ENCODE assay signal across 3 fruit fly cellular contexts in the genomic region with DNA sequence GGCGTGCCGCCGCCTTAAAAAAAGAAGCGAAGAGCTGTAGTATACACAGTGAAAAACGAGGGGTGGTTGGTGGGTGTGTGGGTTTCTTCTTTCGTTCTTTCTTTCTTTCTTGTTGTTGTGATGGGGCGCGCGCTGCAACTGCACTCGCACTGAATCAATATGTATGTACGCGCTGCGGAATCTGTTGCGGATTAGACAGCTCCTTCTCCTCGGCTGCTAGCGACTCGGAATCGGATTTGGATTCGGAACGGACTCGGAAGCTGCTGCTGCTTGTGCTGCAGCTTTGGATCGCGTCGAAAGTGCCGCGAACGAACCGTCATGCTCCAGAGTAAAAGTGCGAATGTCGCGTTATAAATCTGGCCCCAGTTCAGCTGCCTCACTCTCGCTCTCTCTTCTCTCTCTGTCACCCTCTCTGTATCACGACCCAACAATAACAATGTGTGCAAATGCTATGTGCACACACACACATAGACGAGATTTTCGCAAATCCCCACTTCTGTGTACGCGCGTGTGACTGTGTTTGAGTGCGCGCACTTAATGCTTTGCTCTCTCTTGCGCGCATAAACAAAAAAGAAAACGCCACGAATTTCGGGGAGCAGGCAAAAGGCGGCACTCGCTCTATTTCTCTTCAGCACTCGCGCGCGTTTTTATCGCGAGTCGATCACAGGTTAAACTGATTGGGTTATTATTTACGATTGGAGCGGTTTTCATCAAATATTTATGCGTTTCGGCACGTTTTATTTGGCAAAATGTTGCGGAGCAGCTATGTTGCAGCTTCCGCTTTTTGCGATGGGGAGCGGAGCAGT.
TF ChIP-seq lines count a peak whose summit lies in the region.

No protein-coding gene starts in this region.

TF ChIP-seq in whole organism, adult, 20 proteins besides CTCF, POLR2A, EP300 and RAD21 (continued from another document):
- TF ChIP-seq Crg-1 (GFP tag; optimal IDR thresholded peaks at IDR 0.05; lab: Kevin White, UChicago) (peak; percentile 7), CG14711 (tag; optimal IDR thresholded peaks at IDR 0.05; lab: Kevin White, UChicago) (no peak), CG12768 (GFP tag; optimal IDR thresholded peaks at IDR 0.05; lab: Kevin White, UChicago) (peak; percentile 75)

TF ChIP-seq in whole organism, embryonic, 481 proteins besides CTCF, POLR2A, EP300 and RAD21 (continued from another document and continues in another):
- TF ChIP-seq Drgx (GFP tag; IDR thresholded peaks at IDR 0.05; lab: Robert Waterston, UW) (peak; percentile 65), CG14014 (GFP tag; IDR thresholded peaks at IDR 0.05; lab: Robert Waterston, UW) (peak; percentile 26; the same call in 1 of the 2 replicates), CG12299 (tag; optimal IDR thresholded peaks at IDR 0.05; lab: Kevin White, UChicago) (peak; percentile 26), dpn (GFP tag; optimal IDR thresholded peaks at IDR 0.05; lab: Kevin White, UChicago) (peak in 1 of 2 experiments; percentile 3), bab2 (GFP tag; optimal IDR thresholded peaks at IDR 0.05; lab: Kevin White, UChicago) (peak; percentile 0), chinmo (GFP tag; IDR thresholded peaks at IDR 0.05; lab: Robert Waterston, UW; ENCODE audit: partially characterized antibody) (peak; percentile 90; the same call in 3 of the 4 replicates), Deaf1 (tag; optimal IDR thresholded peaks at IDR 0.05; lab: Kevin White, UChicago) (peak; percentile 90), CG16779 (GFP tag; IDR thresholded peaks at IDR 0.05; lab: Robert Waterston, UW) (peak; percentile 74), CG33213 (GFP tag; optimal IDR thresholded peaks at IDR 0.05; lab: Kevin White, UChicago) (no peak), MTF-1 (GFP tag; optimal IDR thresholded peaks at IDR 0.05; lab: Kevin White, UChicago; ENCODE audit: borderline replicate concordance) (peak; percentile 9), Atf6 (GFP tag; IDR thresholded peaks at IDR 0.05; lab: Robert Waterston, UW) (peak; percentile 47; the same call in 1 of the 2 replicates), zf30C (GFP tag; optimal IDR thresholded peaks at IDR 0.05; lab: Kevin White, UChicago) (peak; percentile 80), CG6854 (GFP tag; optimal IDR thresholded peaks at IDR 0.05; lab: Kevin White, UChicago) (peak; percentile 51), Aef1 (GFP tag; IDR thresholded peaks at IDR 0.05; lab: Robert Waterston, UW) (0 out of 3 replicates have a peak, but pooled peaks have one; percentile 21), Spps (tag; optimal IDR thresholded peaks at IDR 0.05; lab: Kevin White, UChicago) (peak; percentile 3), sens (GFP tag; lab: Kevin White, UChicago) (peak; percentile 56), CG13894 (tag; optimal IDR thresholded peaks at IDR 0.05; lab: Kevin White, UChicago) (peak; percentile 34), dmrt99B (tag; optimal IDR thresholded peaks at IDR 0.05; lab: Kevin White, UChicago) (peak; percentile 21), CG1832 (GFP tag; optimal IDR thresholded peaks at IDR 0.05; lab: Kevin White, UChicago) (peak; percentile 51), CG12071 (GFP tag; optimal IDR thresholded peaks at IDR 0.05; lab: Kevin White, UChicago) (peak; percentile 8), Blimp-1 (GFP tag; optimal IDR thresholded peaks at IDR 0.05; lab: Kevin White, UChicago) (peak; percentile 24), CG15479 (GFP tag; optimal IDR thresholded peaks at IDR 0.05; lab: Kevin White, UChicago) (peak; percentile 53), CG6813 (GFP tag; optimal IDR thresholded peaks at IDR 0.05; lab: Kevin White, UChicago) (peak; percentile 50), Trl (optimal IDR thresholded peaks at IDR 0.05; lab: Kevin White, UChicago) (peak; percentile 77 to 92), Trl (GFP tag; optimal IDR thresholded peaks at IDR 0.05; lab: Kevin White, UChicago) (peak; percentile 12), CG2120 (GFP tag; optimal IDR thresholded peaks at IDR 0.05; lab: Kevin White, UChicago) (no peak), D19A (tag; optimal IDR thresholded peaks at IDR 0.05; lab: Kevin White, UChicago) (peak; percentile 22), fd64A (GFP tag; optimal IDR thresholded peaks at IDR 0.05; lab: Kevin White, UChicago) (no peak), CG10321 (GFP tag; IDR thresholded peaks at IDR 0.05; lab: Robert Waterston, UW) (no peak), gfzf (GFP tag; optimal IDR thresholded peaks at IDR 0.05; lab: Kevin White, UChicago) (no peak), caup (GFP tag; optimal IDR thresholded peaks at IDR 0.05; lab: Kevin White, UChicago; ENCODE audit: severe bottlenecking) (peak; percentile 49), CG2199 (GFP tag; IDR thresholded peaks at IDR 0.05; lab: Robert Waterston, UW) (no peak), CG4360 (GFP tag; IDR thresholded peaks at IDR 0.05; lab: Robert Waterston, UW) (peak; percentile 67), ato (GFP tag; IDR thresholded peaks at IDR 0.05; lab: Robert Waterston, UW; ENCODE audit: partially characterized antibody) (0 out of 2 replicates have a peak, but pooled peaks have one; percentile 22), MESR4 (GFP tag; optimal IDR thresholded peaks at IDR 0.05; lab: Kevin White, UChicago) (peak; percentile 49), CG7372 (GFP tag; IDR thresholded peaks at IDR 0.05; lab: Robert Waterston, UW) (peak; percentile 25; the same call in 1 of the 2 replicates), CG11695 (GFP tag; IDR thresholded peaks at IDR 0.05; lab: Robert Waterston, UW) (peak; percentile 25; the same call in 2 of the 3 replicates), amos (GFP tag; IDR thresholded peaks at IDR 0.05; lab: Robert Waterston, UW; ENCODE audit: partially characterized antibody) (peak; percentile 31; the same call in 1 of the 2 replicates), Jarid2 (GFP tag; optimal IDR thresholded peaks at IDR 0.05; lab: Kevin White, UChicago) (peak; percentile 86), stc (GFP tag; IDR thresholded peaks at IDR 0.05; lab: Robert Waterston, UW) (peak; percentile 35; the same call in 1 of the 2 replicates), unc-4 (GFP tag; IDR thresholded peaks at IDR 0.05; lab: Robert Waterston, UW; ENCODE audit: partially characterized antibody) (peak; percentile 44; the same call in 1 of the 2 replicates), row (GFP tag; IDR thresholded peaks at IDR 0.05; lab: Robert Waterston, UW) (peak; percentile 31; the same call in 2 of the 3 replicates), chn (GFP tag; optimal IDR thresholded peaks at IDR 0.05; lab: Kevin White, UChicago) (peak; percentile 2), CrebB (tag; optimal IDR thresholded peaks at IDR 0.05; lab: Kevin White, UChicago) (peak; percentile 6), gem (tag; optimal IDR thresholded peaks at IDR 0.05; lab: Kevin White, UChicago) (peak; percentile 7), Meics (GFP tag; optimal IDR thresholded peaks at IDR 0.05; lab: Kevin White, UChicago) (peak; percentile 9), toy (GFP tag; IDR thresholded peaks at IDR 0.05; lab: Robert Waterston, UW) (0 out of 2 replicates have a peak, but pooled peaks have one; percentile 27), CG10543 (GFP tag; optimal IDR thresholded peaks at IDR 0.05; lab: Kevin White, UChicago) (no peak), Dbx (GFP tag; IDR thresholded peaks at IDR 0.05; lab: Robert Waterston, UW) (peak; percentile 54; the same call in 1 of the 3 replicates), CG13424 (tag; optimal IDR thresholded peaks at IDR 0.05; lab: Kevin White, UChicago) (peak; percentile 2), CG2202 (tag; optimal IDR thresholded peaks at IDR 0.05; lab: Kevin White, UChicago) (peak; percentile 25), sna (GFP tag; IDR thresholded peaks at IDR 0.05; lab: Robert Waterston, UW; ENCODE audit: partially characterized antibody) (0 out of 2 replicates have a peak, but pooled peaks have one; percentile 10), CG32532 (GFP tag; IDR thresholded peaks at IDR 0.05; lab: Robert Waterston, UW) (peak; percentile 52; the same call in 1 of the 2 replicates), run (tag; optimal IDR thresholded peaks at IDR 0.05; lab: Kevin White, UChicago) (no peak)

TF ChIP-seq in whole organism, prepupa, 60 proteins besides CTCF, POLR2A, EP300 and RAD21 (continued from another document):
- no peak; the same call in 2 of the 3 replicates for TF ChIP-seq CG6163 (GFP tag; IDR thresholded peaks at IDR 0.05; lab: Robert Waterston, UW)
- TF ChIP-seq CG3919 (GFP tag; optimal IDR thresholded peaks at IDR 0.05; lab: Kevin White, UChicago): peak; percentile 51
- peak; percentile 6 for TF ChIP-seq Sox102F (GFP tag; optimal IDR thresholded peaks at IDR 0.05; lab: Kevin White, UChicago)
- peak; percentile 36 for TF ChIP-seq fd85E (GFP tag; optimal IDR thresholded peaks at IDR 0.05; lab: Kevin White, UChicago)
- peak; percentile 83 for TF ChIP-seq dsx (GFP tag; optimal IDR thresholded peaks at IDR 0.05; lab: Kevin White, UChicago; ENCODE audit: poor library complexity, severe bottlenecking)
- peak; percentile 13 for TF ChIP-seq Hr39 (GFP tag; optimal IDR thresholded peaks at IDR 0.05; lab: Kevin White, UChicago)
- TF ChIP-seq eg (GFP tag; IDR thresholded peaks at IDR 0.05; lab: Robert Waterston, UW): peak; percentile 67; the same call in 2 of the 3 replicates
- TF ChIP-seq Lpt (GFP tag; optimal IDR thresholded peaks at IDR 0.05; lab: Kevin White, UChicago): no peak
- peak; percentile 29 for TF ChIP-seq CG6792 (GFP tag; optimal IDR thresholded peaks at IDR 0.05; lab: Kevin White, UChicago)
- TF ChIP-seq CG11762 (GFP tag; optimal IDR thresholded peaks at IDR 0.05; lab: Kevin White, UChicago; ENCODE audit: insufficient read depth): peak; percentile 3
- no peak for TF ChIP-seq CG8632 (GFP tag; optimal IDR thresholded peaks at IDR 0.05; lab: Kevin White, UChicago)
- TF ChIP-seq CG32006 (GFP tag; optimal IDR thresholded peaks at IDR 0.05; lab: Kevin White, UChicago): peak; percentile 34
- TF ChIP-seq CG9139 (GFP tag; optimal IDR thresholded peaks at IDR 0.05; lab: Kevin White, UChicago): peak; percentile 18
- TF ChIP-seq ss (GFP tag; optimal IDR thresholded peaks at IDR 0.05; lab: Kevin White, UChicago): peak; percentile 55 to 58
- TF ChIP-seq CG11902 (GFP tag; optimal IDR thresholded peaks at IDR 0.05; lab: Kevin White, UChicago): peak; percentile 11
- TF ChIP-seq esn (GFP tag; optimal IDR thresholded peaks at IDR 0.05; lab: Kevin White, UChicago): peak; percentile 29
- peak; percentile 12 for TF ChIP-seq CG34406 (GFP tag; optimal IDR thresholded peaks at IDR 0.05; lab: Kevin White, UChicago)
- TF ChIP-seq svp (GFP tag; lab: Kevin White, UChicago): peak; percentile 94
- peak; percentile 50 for TF ChIP-seq Sox14 (GFP tag; optimal IDR thresholded peaks at IDR 0.05; lab: Kevin White, UChicago)
- TF ChIP-seq CG31627 (GFP tag; optimal IDR thresholded peaks at IDR 0.05; lab: Kevin White, UChicago): peak; percentile 16
- TF ChIP-seq Met (GFP tag; optimal IDR thresholded peaks at IDR 0.05; lab: Kevin White, UChicago): no peak
- peak; percentile 5 for TF ChIP-seq spab (GFP tag; optimal IDR thresholded peaks at IDR 0.05; lab: Kevin White, UChicago)
- peak; percentile 22 for TF ChIP-seq Ets96B (tag; optimal IDR thresholded peaks at IDR 0.05; lab: Kevin White, UChicago)
- TF ChIP-seq Sox15 (GFP tag; optimal IDR thresholded peaks at IDR 0.05; lab: Kevin White, UChicago): no peak
- peak; percentile 23 for TF ChIP-seq topi (GFP tag; optimal IDR thresholded peaks at IDR 0.05; lab: Kevin White, UChicago)
- TF ChIP-seq CG10631 (GFP tag; optimal IDR thresholded peaks at IDR 0.05; lab: Kevin White, UChicago): no peak
- peak; percentile 56 for TF ChIP-seq vri (GFP tag; optimal IDR thresholded peaks at IDR 0.05; lab: Kevin White, UChicago)
- peak; percentile 3 for TF ChIP-seq Smox (GFP tag; optimal IDR thresholded peaks at IDR 0.05; lab: Kevin White, UChicago)
- TF ChIP-seq dac (GFP tag; optimal IDR thresholded peaks at IDR 0.05; lab: Kevin White, UChicago): no peak
- peak; percentile 48; the same call in 1 of the 2 replicates for TF ChIP-seq CG15336 (GFP tag; IDR thresholded peaks at IDR 0.05; lab: Robert Waterston, UW)
- peak; percentile 65 for TF ChIP-seq CG16779 (tag; optimal IDR thresholded peaks at IDR 0.05; lab: Kevin White, UChicago)
- no peak for TF ChIP-seq Hr4 (GFP tag; optimal IDR thresholded peaks at IDR 0.05; lab: Kevin White, UChicago)
- peak; percentile 3 for TF ChIP-seq acj6 (GFP tag; optimal IDR thresholded peaks at IDR 0.05; lab: Kevin White, UChicago)
